Fruit fly (Drosophila melanogaster): Measurements from ENCODE around the gene CG42460.

CG42460 gene

dm6 chr2L:3345763-3346482, 42.4 kb downstream of the CG42460 start:
- TF ChIP-seq h (optimal IDR thresholded peaks at IDR 0.05) (no peak), psq (optimal IDR thresholded peaks at IDR 0.05) (no peak), ttk (optimal IDR thresholded peaks at IDR 0.05) (no peak), insv (optimal IDR thresholded peaks at IDR 0.05) (no peak), Myc (optimal IDR thresholded peaks at IDR 0.05) (no peak), Sin3A (optimal IDR thresholded peaks at IDR 0.05) (no peak)

- TF ChIP-seq Myc (optimal IDR thresholded peaks at IDR 0.05) (no peak), h (optimal IDR thresholded peaks at IDR 0.05) (no peak), Sin3A (optimal IDR thresholded peaks at IDR 0.05) (no peak), psq (optimal IDR thresholded peaks at IDR 0.05) (no peak), insv (optimal IDR thresholded peaks at IDR 0.05) (no peak), ttk (optimal IDR thresholded peaks at IDR 0.05) (no peak)
These were observed 45.9 kb downstream of the CG42460 start for dm6 chr2L:3342369-3342768.

dm6 chr2L:3341231-3341935, 46.9 kb downstream of the CG42460 start:
- TF ChIP-seq insv (optimal IDR thresholded peaks at IDR 0.05), result no peak

- no peak for TF ChIP-seq ttk (optimal IDR thresholded peaks at IDR 0.05)
- no peak for TF ChIP-seq Sin3A (optimal IDR thresholded peaks at IDR 0.05)
- no peak for TF ChIP-seq insv (optimal IDR thresholded peaks at IDR 0.05)
- TF ChIP-seq psq (optimal IDR thresholded peaks at IDR 0.05), result no peak
- no peak for TF ChIP-seq h (optimal IDR thresholded peaks at IDR 0.05)
- TF ChIP-seq Myc (optimal IDR thresholded peaks at IDR 0.05), result no peak
These were observed 48.9 kb downstream of the CG42460 start for dm6 chr2L:3339420-3339819.

- TF ChIP-seq Myc (optimal IDR thresholded peaks at IDR 0.05) (no peak), insv (optimal IDR thresholded peaks at IDR 0.05) (no peak), ttk (optimal IDR thresholded peaks at IDR 0.05) (no peak), psq (optimal IDR thresholded peaks at IDR 0.05) (no peak), h (optimal IDR thresholded peaks at IDR 0.05) (no peak), Sin3A (optimal IDR thresholded peaks at IDR 0.05) (no peak)
These were observed 49.6 kb downstream of the CG42460 start for dm6 chr2L:3338566-3339215.
